Fruit fly (Drosophila melanogaster) whole organism, embryonic: ENCODE results near the gene CG17930.

Source experiments
- CG1024 ChIP-seq: fragments of 200-800 bp; sonication (Bioruptor generic); IDR thresholded peaks from 2 replicates; pipeline ENCODE4 v1.3.6; 2022; ENCODE audit warnings: missing biosample characterization, missing genetic modification characterization
- CG10543 ChIP-seq: fragments of 200-800 bp; sonication (Bioruptor generic); optimal IDR thresholded peaks from 3 replicates; lab custom pipeline; 2017; ENCODE audit warnings: missing biosample characterization, mild to moderate bottlenecking, missing genetic modification characterization, moderate library complexity
- CG10979 ChIP-seq: fragments of 200-800 bp; sonication (Bioruptor generic); optimal IDR thresholded peaks from 2 replicates; lab custom pipeline; 2018; ENCODE audit warnings: missing biosample characterization, mild to moderate bottlenecking, missing genetic modification characterization, moderate library complexity
- CG11695 ChIP-seq: fragments of 200-800 bp; sonication (Bioruptor generic); IDR thresholded peaks from 3 replicates; pipeline ENCODE4 v1.3.6; 2022; ENCODE audit warnings: missing biosample characterization, missing genetic modification characterization
- CG15514 ChIP-seq: fragments of 200-800 bp; sonication (Bioruptor generic); optimal IDR thresholded peaks from 3 replicates; lab custom pipeline; 2017; ENCODE audit warnings: missing biosample characterization, missing genetic modification characterization, mild to moderate bottlenecking, moderate library complexity, missing genetic modification reagents
- CG15601 ChIP-seq: fragments of 200-800 bp; sonication (Bioruptor generic); optimal IDR thresholded peaks from 3 replicates; lab custom pipeline; 2019; ENCODE audit warnings: missing biosample characterization, mild to moderate bottlenecking, missing genetic modification characterization, moderate library complexity
- CG18262 ChIP-seq: fragments of 200-800 bp; optimal IDR thresholded peaks from 3 replicates; lab custom pipeline; 2019; ENCODE audit warnings: missing biosample characterization, mild to moderate bottlenecking, missing genetic modification characterization, moderate library complexity
- CG2875 ChIP-seq: fragments of 200-800 bp; sonication (Bioruptor generic); optimal IDR thresholded peaks from 2 replicates; lab custom pipeline; 2017; ENCODE audit warnings: missing biosample characterization, mild to moderate bottlenecking, missing genetic modification characterization, missing genetic modification reagents
- CG30403 ChIP-seq: fragments of 200-800 bp; sonication (Bioruptor generic); optimal IDR thresholded peaks from 3 replicates; lab custom pipeline; 2016; ENCODE audit warnings: missing biosample characterization, missing genetic modification characterization
- CG31224 ChIP-seq: fragments of 200-800 bp; sonication (Bioruptor generic); IDR thresholded peaks from 2 replicates; pipeline ENCODE4 v1.3.6; 2022; ENCODE audit warnings: missing biosample characterization, missing genetic modification characterization
- CG31441 ChIP-seq: fragments of 200-800 bp; sonication (Bioruptor generic); IDR thresholded peaks from 2 replicates; pipeline ENCODE4 v1.3.6; 2022; ENCODE audit warnings: missing biosample characterization, missing genetic modification characterization
- CG32767 ChIP-seq: fragments of 200-800 bp; sonication (Bioruptor generic); IDR thresholded peaks from 2 replicates; pipeline ENCODE4 v1.3.6; 2022; ENCODE audit warnings: missing biosample characterization, missing genetic modification characterization
- CG9609 ChIP-seq: fragments of 200-800 bp; sonication (Bioruptor generic); optimal IDR thresholded peaks from 3 replicates; lab custom pipeline; 2016; ENCODE audit warnings: missing biosample characterization, missing genetic modification characterization
- CTCF ChIP-seq: fragments of 200-800 bp; sonication (Bioruptor generic); optimal IDR thresholded peaks from 2 replicates; lab custom pipeline; 2017; ENCODE audit warnings: missing biosample characterization, mild to moderate bottlenecking, missing genetic modification characterization, moderate library complexity
- Dbx ChIP-seq: fragments of 200-800 bp; sonication (Bioruptor generic); IDR thresholded peaks from 3 replicates; pipeline ENCODE4 v1.3.6; 2022; ENCODE audit warnings: missing biosample characterization, missing genetic modification characterization
- E2f1 ChIP-seq: fragments of 200-800 bp; sonication (Bioruptor generic); IDR thresholded peaks from 2 replicates; pipeline ENCODE4 v1.3.6; 2022; ENCODE audit warnings: missing biosample characterization, missing genetic modification characterization
- GATAe ChIP-seq: fragments of 200-800 bp; sonication (Bioruptor generic); conservative IDR thresholded peaks from 2 replicates; pipeline ENCODE4 v1.3.6; 2022; ENCODE audit warnings: missing biosample characterization, missing genetic modification characterization
- H2.0 ChIP-seq: fragments of 200-800 bp; sonication (Bioruptor generic); IDR thresholded peaks from 2 replicates; pipeline ENCODE4 v1.3.6; 2022; ENCODE audit warnings: missing biosample characterization, missing genetic modification characterization
- HLH3B ChIP-seq: fragments of 200-800 bp; sonication (Bioruptor generic); IDR thresholded peaks from 2 replicates; pipeline ENCODE4 v1.3.6; 2022; ENCODE audit warnings: missing biosample characterization, missing genetic modification characterization
- HmgD ChIP-seq: fragments of 200-800 bp; sonication (Bioruptor generic); optimal IDR thresholded peaks from 3 replicates; lab custom pipeline; 2016; ENCODE audit warnings: missing biosample characterization, missing genetic modification characterization
- Meics ChIP-seq: fragments of 200-800 bp; sonication (Bioruptor generic); optimal IDR thresholded peaks from 2 replicates; lab custom pipeline; 2017; ENCODE audit warnings: missing biosample characterization, mild to moderate bottlenecking, missing genetic modification characterization
- Myb ChIP-seq: fragments of 200-800 bp; sonication (Bioruptor generic); optimal IDR thresholded peaks from 2 replicates; lab custom pipeline; 2016; ENCODE audit warnings: missing biosample characterization, missing genetic modification characterization
- Sry-δ ChIP-seq: fragments of 200-800 bp; sonication (Bioruptor generic); optimal IDR thresholded peaks from 2 replicates; lab custom pipeline; 2016; ENCODE audit warnings: missing biosample characterization, missing genetic modification characterization
- bcd ChIP-seq: fragments of 200-800 bp; sonication (Bioruptor generic); optimal IDR thresholded peaks from 2 replicates; lab custom pipeline; 2017; ENCODE audit warnings: missing biosample characterization, mild to moderate bottlenecking, missing genetic modification characterization
- caup ChIP-seq: fragments of 200-800 bp; sonication (Bioruptor generic); optimal IDR thresholded peaks from 3 replicates; lab custom pipeline; 2017; ENCODE audit warnings: missing biosample characterization, mild to moderate bottlenecking, missing genetic modification characterization, moderate library complexity; ENCODE audit not compliant: severe bottlenecking
- chif ChIP-seq, 2 experiments: fragments of 200-800 bp; sonication (Bioruptor generic); optimal IDR thresholded peaks; 3 replicates each; lab custom pipeline; 2016; ENCODE audit warnings: missing biosample characterization in 2 of 2, missing genetic modification characterization in 2 of 2
- chm ChIP-seq: fragments of 200-800 bp; sonication (Bioruptor generic); IDR thresholded peaks from 2 replicates; pipeline ENCODE4 v1.3.6; 2022; ENCODE audit warnings: missing biosample characterization, missing genetic modification characterization
- ci ChIP-seq: fragments of 200-800 bp; sonication (Bioruptor generic); IDR thresholded peaks from 3 replicates; pipeline ENCODE4 v1.3.6; 2022; ENCODE audit warnings: missing biosample characterization, missing genetic modification characterization
- cwo ChIP-seq: fragments of 200-800 bp; sonication (Bioruptor generic); optimal IDR thresholded peaks from 3 replicates; lab custom pipeline; 2017; ENCODE audit warnings: missing biosample characterization, missing genetic modification characterization, mild to moderate bottlenecking, moderate library complexity, missing genetic modification reagents
- esg ChIP-seq: fragments of 200-800 bp; sonication (Bioruptor generic); conservative IDR thresholded peaks from 2 replicates; pipeline ENCODE4 v1.3.6; 2022; ENCODE audit warnings: missing biosample characterization, missing genetic modification characterization
- eyg ChIP-seq: fragments of 200-800 bp; sonication (Bioruptor generic); optimal IDR thresholded peaks from 3 replicates; lab custom pipeline; 2016; ENCODE audit warnings: missing biosample characterization, missing genetic modification characterization
- grn ChIP-seq: fragments of 200-800 bp; sonication (Bioruptor generic); optimal IDR thresholded peaks from 3 replicates; lab custom pipeline; 2017; ENCODE audit warnings: missing biosample characterization, missing genetic modification characterization
- gsb ChIP-seq: fragments of 200-800 bp; sonication (Bioruptor generic); IDR thresholded peaks from 2 replicates; pipeline ENCODE4 v1.3.6; 2022; ENCODE audit warnings: missing biosample characterization, missing genetic modification characterization
- gsb-n ChIP-seq: fragments of 200-800 bp; sonication (Bioruptor generic); optimal IDR thresholded peaks from 3 replicates; lab custom pipeline; 2018; ENCODE audit warnings: missing biosample characterization, mild to moderate bottlenecking, missing genetic modification characterization
- jumu ChIP-seq: fragments of 200-800 bp; sonication (Bioruptor generic); optimal IDR thresholded peaks from 3 replicates; lab custom pipeline; 2016; ENCODE audit warnings: missing biosample characterization, missing genetic modification characterization
- lab ChIP-seq: fragments of 200-800 bp; sonication (Bioruptor generic); optimal IDR thresholded peaks from 3 replicates; lab custom pipeline; 2017; ENCODE audit warnings: missing biosample characterization, missing genetic modification characterization, mild to moderate bottlenecking, moderate library complexity, missing genetic modification reagents
- nerfin-2 ChIP-seq: fragments of 200-800 bp; sonication (Bioruptor generic); IDR thresholded peaks from 2 replicates; pipeline ENCODE4 v1.3.6; 2022; ENCODE audit warnings: missing biosample characterization, missing genetic modification characterization; ENCODE audit not compliant: partially characterized antibody
- pan ChIP-seq, 4 experiments: fragments of >200 bp in 3 of 4; fragments of 200-800 bp in 1 of 4; sonication (Bioruptor generic) in 1 of 4; optimal IDR thresholded peaks in 3 of 4; IDR thresholded peaks in 1 of 4; 2 replicates each; pipeline versions ENCODE4 v1.3.6 to Lab custom; 2017 to 2022; ENCODE audit warnings: missing biosample characterization in 2 of 4, missing genetic modification characterization in 2 of 4, mixed read lengths in 1 of 4
- phol ChIP-seq: fragments of 200-800 bp; sonication (Bioruptor generic); optimal IDR thresholded peaks from 3 replicates; lab custom pipeline; 2018; ENCODE audit warnings: missing biosample characterization, mild to moderate bottlenecking, missing genetic modification characterization, moderate library complexity
- row ChIP-seq: fragments of 200-800 bp; sonication (Bioruptor generic); IDR thresholded peaks from 3 replicates; pipeline ENCODE4 v1.3.6; 2022; ENCODE audit warnings: missing biosample characterization, missing genetic modification characterization
- run ChIP-seq: fragments of 200-800 bp; sonication (Bioruptor generic); optimal IDR thresholded peaks from 3 replicates; lab custom pipeline; 2018; ENCODE audit warnings: missing biosample characterization, mild to moderate bottlenecking, missing genetic modification characterization
- sd ChIP-seq: fragments of 200-800 bp; sonication (Bioruptor generic); optimal IDR thresholded peaks from 3 replicates; lab custom pipeline; 2018; ENCODE audit warnings: missing biosample characterization, mild to moderate bottlenecking, missing genetic modification characterization, moderate library complexity
- sisA ChIP-seq: fragments of 200-800 bp; sonication (Bioruptor generic); IDR thresholded peaks from 2 replicates; pipeline ENCODE4 v1.3.6; 2022; ENCODE audit warnings: missing biosample characterization, missing genetic modification characterization
- stc ChIP-seq: fragments of 200-800 bp; sonication (Bioruptor generic); IDR thresholded peaks from 2 replicates; pipeline ENCODE4 v1.3.6; 2022; ENCODE audit warnings: missing biosample characterization, missing genetic modification characterization
- twi ChIP-seq: fragments of 200-800 bp; optimal IDR thresholded peaks from 2 replicates; lab custom pipeline; 2019; ENCODE audit warnings: missing biosample characterization, mild to moderate bottlenecking, missing genetic modification characterization, moderate library complexity

Gene CG17930

dm6 chr3R:16325192-16325591, 2.5 kb upstream of the CG17930 start, which contains the start of gene CG17929:
Gene CG17929 (plus strand): TSS chr3R:16325492.
- TF ChIP-seq CG10543 (GFP tag; lab: Kevin White, UChicago) = no peak
- no peak for TF ChIP-seq H2.0 (GFP tag; lab: Robert Waterston, UW)
- TF ChIP-seq nerfin-2 = no peak
- TF ChIP-seq E2f1 (GFP tag; lab: Robert Waterston, UW) = no peak
- TF ChIP-seq gsb-n = no peak
- no peak for TF ChIP-seq esg
- TF ChIP-seq CG1024 (GFP tag; lab: Robert Waterston, UW) = no peak
- TF ChIP-seq, all 482 proteins: peak for 0

dm6 chr3R:16329797-16330196, 2.1 kb downstream of the CG17930 start:
- no peak for TF ChIP-seq CG15601 (tag; lab: Kevin White, UChicago)
- no peak for TF ChIP-seq eyg (GFP tag; lab: Kevin White, UChicago)
- TF ChIP-seq CG1024 (GFP tag; lab: Robert Waterston, UW) = no peak
- no peak for TF ChIP-seq Sry-δ (GFP tag; lab: Kevin White, UChicago)
- TF ChIP-seq gsb = no peak
- TF ChIP-seq grn (GFP tag; lab: Kevin White, UChicago) = no peak
- TF ChIP-seq twi = peak; percentile 71
- TF ChIP-seq jumu (GFP tag; lab: Kevin White, UChicago) = no peak
- TF ChIP-seq Meics (GFP tag; lab: Kevin White, UChicago) = no peak
- no peak for TF ChIP-seq CG30403
- no peak for TF ChIP-seq phol
- no peak for TF ChIP-seq cwo (GFP tag; lab: Kevin White, UChicago)
- TF ChIP-seq GATAe (GFP tag; lab: Robert Waterston, UW) = no peak
- TF ChIP-seq sd (tag; lab: Kevin White, UChicago) = peak; percentile 50
- TF ChIP-seq lab (GFP tag; lab: Kevin White, UChicago) = no peak
- TF ChIP-seq Myb (GFP tag; lab: Kevin White, UChicago) = no peak
- no peak for TF ChIP-seq CG11695 (GFP tag; lab: Robert Waterston, UW)
- no peak for TF ChIP-seq CG2875 (GFP tag; lab: Kevin White, UChicago)
- no peak for TF ChIP-seq CG15514 (GFP tag; lab: Kevin White, UChicago)
- no peak for TF ChIP-seq HLH3B (GFP tag; lab: Robert Waterston, UW)
- TF ChIP-seq HmgD (GFP tag; lab: Kevin White, UChicago) = no peak
- TF ChIP-seq bcd (GFP tag; lab: Kevin White, UChicago) = no peak
- TF ChIP-seq CG32767 (GFP tag; lab: Robert Waterston, UW) = no peak
- no peak for TF ChIP-seq stc
- TF ChIP-seq CG31441 = no peak
- TF ChIP-seq CG18262 (tag; lab: Kevin White, UChicago) = no peak
- TF ChIP-seq row = no peak
- TF ChIP-seq chif (GFP tag; optimal IDR thresholded peaks at IDR 0.05; lab: Kevin White, UChicago) = no peak
- TF ChIP-seq pan (optimal IDR thresholded peaks at IDR 0.05; lab: Kevin White, UChicago) = no peak
- no peak for TF ChIP-seq pan (GFP tag; optimal IDR thresholded peaks at IDR 0.05 in 1 of 2, IDR thresholded peaks at IDR 0.05 in 1 of 2)
- no peak for TF ChIP-seq chm (GFP tag; lab: Robert Waterston, UW)
- no peak for TF ChIP-seq caup (GFP tag; lab: Kevin White, UChicago)
- peak; percentile 50 for TF ChIP-seq run (tag; lab: Kevin White, UChicago)
- no peak for TF ChIP-seq CG31224 (GFP tag; lab: Robert Waterston, UW)
- peak; percentile 13 for TF ChIP-seq CG10979 (tag; lab: Kevin White, UChicago)
- peak; percentile 64 for TF ChIP-seq CTCF (GFP tag; lab: Kevin White, UChicago)
- TF ChIP-seq ci = 0 out of 3 replicates have a peak, but pooled peaks have one; percentile 16
- no peak for TF ChIP-seq sisA (GFP tag; lab: Robert Waterston, UW)
- TF ChIP-seq esg = no peak
- no peak for TF ChIP-seq Dbx (GFP tag; lab: Robert Waterston, UW)
- TF ChIP-seq CG9609 (GFP tag; lab: Kevin White, UChicago) = no peak
